Fruit fly (Drosophila melanogaster): Measurements from ENCODE around the gene tey.

tey gene

DNA sequence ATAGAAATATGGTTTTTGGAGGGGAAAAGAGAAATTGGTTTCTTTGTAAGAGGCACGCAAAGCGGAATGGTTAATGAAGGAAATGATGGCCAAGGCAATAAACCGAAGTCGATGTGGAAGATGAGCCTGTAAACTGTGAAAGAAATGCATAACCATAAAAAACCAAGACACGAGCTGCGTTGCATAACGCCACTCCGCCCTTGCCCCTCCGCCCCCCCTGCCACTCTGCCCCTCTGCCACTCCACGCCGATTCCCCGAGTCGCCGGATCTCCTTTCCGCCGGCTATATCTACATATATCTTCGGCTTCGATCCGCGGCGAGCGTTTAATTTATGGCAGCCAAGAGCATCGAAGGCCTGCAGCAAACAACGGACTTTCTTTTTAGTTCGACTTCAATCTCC lies 34.7 kb upstream of the tey start:
- TF ChIP-seq crol (GFP tag; IDR thresholded peaks at IDR 0.05) = peak; percentile 83
- peak; percentile 51; the same call in 1 of the 2 replicates for TF ChIP-seq vvl (GFP tag; IDR thresholded peaks at IDR 0.05)
- TF ChIP-seq CG1647 (GFP tag; optimal IDR thresholded peaks at IDR 0.05) = no peak
- peak in 1 of 2 experiments; percentile 15 for TF ChIP-seq Pdp1 (GFP tag; optimal IDR thresholded peaks at IDR 0.05)
- TF ChIP-seq kni (GFP tag; optimal IDR thresholded peaks at IDR 0.05) = peak; percentile 48
- peak; percentile 38; the same call in 1 of the 2 replicates for TF ChIP-seq Awh (GFP tag; IDR thresholded peaks at IDR 0.05)
- no peak for TF ChIP-seq Meics (GFP tag; optimal IDR thresholded peaks at IDR 0.05)
- peak; percentile 82 for TF ChIP-seq abd-A (tag; optimal IDR thresholded peaks at IDR 0.05)
- peak; percentile 73 for TF ChIP-seq pros (GFP tag; optimal IDR thresholded peaks at IDR 0.05)
- no peak for TF ChIP-seq trem (tag; optimal IDR thresholded peaks at IDR 0.05)
- peak; percentile 83 for TF ChIP-seq oc (tag; optimal IDR thresholded peaks at IDR 0.05)

DNA sequence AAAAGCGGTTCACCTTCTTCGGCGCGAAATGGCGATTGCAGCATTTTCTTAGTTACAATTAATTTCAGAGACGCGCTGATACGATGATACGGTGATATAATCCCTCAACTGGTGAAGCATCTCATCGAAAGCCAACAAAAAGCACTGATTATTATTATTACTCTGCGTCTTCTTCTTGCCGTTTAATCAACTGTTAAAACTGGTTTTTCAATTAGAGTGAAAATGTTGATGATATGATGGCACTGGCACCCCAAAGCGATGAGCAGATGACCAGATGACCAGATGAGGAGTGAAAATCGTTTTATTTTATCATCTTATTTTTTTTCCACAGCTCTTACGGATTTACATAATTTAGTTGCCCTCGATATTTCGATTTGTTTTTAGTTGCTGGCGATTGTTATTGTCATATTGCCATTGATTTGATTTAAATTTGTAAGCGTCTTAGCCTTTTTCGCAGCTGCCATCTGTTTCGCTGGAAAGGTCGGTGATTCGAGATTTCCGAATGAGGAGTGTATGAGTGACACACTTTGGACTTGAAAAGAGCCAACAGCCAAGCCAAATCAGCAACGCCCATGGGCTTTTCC lies 33.6 kb upstream of the tey start:
- peak; percentile 10 for TF ChIP-seq sd (tag; optimal IDR thresholded peaks at IDR 0.05)
- no peak for TF ChIP-seq CTCF (GFP tag; optimal IDR thresholded peaks at IDR 0.05)
- TF ChIP-seq CG11695 (GFP tag; IDR thresholded peaks at IDR 0.05) = no peak
- TF ChIP-seq CG17385 (GFP tag; optimal IDR thresholded peaks at IDR 0.05) = peak; percentile 22
- TF ChIP-seq CG8290 (GFP tag; optimal IDR thresholded peaks at IDR 0.05) = no peak
- TF ChIP-seq CG8290 (tag; optimal IDR thresholded peaks at IDR 0.05) = no peak
- TF ChIP-seq fd64A (GFP tag; optimal IDR thresholded peaks at IDR 0.05) = no peak
- peak; percentile 91 for TF ChIP-seq abd-A (tag; optimal IDR thresholded peaks at IDR 0.05)
- no peak for TF ChIP-seq tll (GFP tag; optimal IDR thresholded peaks at IDR 0.05)
- TF ChIP-seq CG9932 (GFP tag; IDR thresholded peaks at IDR 0.05) = no peak
- TF ChIP-seq sqz (GFP tag; optimal IDR thresholded peaks at IDR 0.05) = peak; percentile 15
- 0 out of 4 replicates have a peak, but pooled peaks have one; percentile 73 for TF ChIP-seq chinmo (GFP tag; IDR thresholded peaks at IDR 0.05; ENCODE audit: partially characterized antibody)
- TF ChIP-seq pros (GFP tag; optimal IDR thresholded peaks at IDR 0.05) = peak; percentile 80
- TF ChIP-seq oc (tag; optimal IDR thresholded peaks at IDR 0.05) = peak; percentile 53
- peak; percentile 96 for TF ChIP-seq Awh (GFP tag; IDR thresholded peaks at IDR 0.05)
- peak; percentile 49; the same call in 1 of the 2 replicates for TF ChIP-seq vvl (GFP tag; IDR thresholded peaks at IDR 0.05)
- TF ChIP-seq CG7372 (GFP tag; IDR thresholded peaks at IDR 0.05) = 0 out of 2 replicates have a peak, but pooled peaks have one; percentile 3
- no peak for TF ChIP-seq CG17912 (GFP tag; optimal IDR thresholded peaks at IDR 0.05)
- peak in 1 of 2 experiments; percentile 38 for TF ChIP-seq Pdp1 (GFP tag; optimal IDR thresholded peaks at IDR 0.05)

DNA sequence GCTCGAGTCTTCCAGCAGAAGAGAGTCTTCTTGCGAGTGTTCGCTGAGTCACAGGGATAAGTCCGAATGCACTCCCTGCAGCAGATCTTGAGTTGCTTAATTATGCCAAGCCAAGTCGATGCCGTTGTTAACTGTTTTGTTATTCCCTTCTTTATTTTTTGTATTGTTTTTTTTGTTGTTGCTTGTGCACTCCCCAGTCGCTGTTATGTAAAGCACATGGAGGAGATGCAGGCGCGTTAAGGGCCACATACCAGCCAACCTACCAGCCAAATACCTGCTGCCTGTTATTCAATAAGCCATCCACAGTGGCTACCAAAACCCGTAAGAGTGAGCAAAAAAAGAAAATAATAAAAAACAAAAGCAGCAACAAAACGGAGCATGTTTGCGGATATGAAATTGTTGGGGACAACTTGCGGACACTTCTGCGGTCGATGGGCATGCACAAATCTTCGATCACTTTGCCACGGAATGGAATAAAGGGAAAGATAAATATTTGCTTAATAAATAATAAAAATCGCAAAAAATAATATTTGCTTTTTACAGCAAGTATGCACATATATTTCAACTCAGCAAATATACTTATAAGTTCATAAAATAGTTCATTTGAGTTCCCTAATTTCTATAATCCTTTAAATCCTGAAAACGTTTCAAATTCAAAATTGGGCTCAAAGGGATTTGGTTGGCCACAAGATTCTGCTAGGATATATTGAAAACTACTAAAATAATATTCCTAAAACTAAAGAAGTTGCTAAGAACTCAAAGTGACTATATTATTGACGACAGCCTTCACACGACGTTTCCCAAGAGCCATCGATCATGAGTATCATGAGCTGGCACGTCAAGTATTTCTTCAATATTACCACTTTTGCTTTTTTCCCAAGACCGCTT lies 32.4 kb upstream of the tey start:
- TF ChIP-seq CG30020 (tag; optimal IDR thresholded peaks at IDR 0.05) = no peak
- no peak for TF ChIP-seq CG10565 (GFP tag; optimal IDR thresholded peaks at IDR 0.05)
- TF ChIP-seq nom (GFP tag; optimal IDR thresholded peaks at IDR 0.05) = peak; percentile 43
- TF ChIP-seq Stat92E (GFP tag; optimal IDR thresholded peaks at IDR 0.05) = no peak
- no peak for TF ChIP-seq CG17829 (tag; optimal IDR thresholded peaks at IDR 0.05)
- TF ChIP-seq dan (GFP tag; IDR thresholded peaks at IDR 0.05) = no peak
- TF ChIP-seq sd (tag; optimal IDR thresholded peaks at IDR 0.05) = peak; percentile 35
- no peak for TF ChIP-seq CG8281 (tag; optimal IDR thresholded peaks at IDR 0.05)
- no peak for TF ChIP-seq slou (GFP tag; optimal IDR thresholded peaks at IDR 0.05)
- no peak for TF ChIP-seq chn (GFP tag; optimal IDR thresholded peaks at IDR 0.05)
- TF ChIP-seq CG18476 (GFP tag; optimal IDR thresholded peaks at IDR 0.05) = no peak
- TF ChIP-seq oc (tag; optimal IDR thresholded peaks at IDR 0.05) = peak; percentile 5
- no peak for TF ChIP-seq az2 (GFP tag; optimal IDR thresholded peaks at IDR 0.05)
- peak in 1 of 2 experiments; percentile 42 for TF ChIP-seq Pdp1 (GFP tag; optimal IDR thresholded peaks at IDR 0.05)
- no peak for TF ChIP-seq Vsx1 (GFP tag; optimal IDR thresholded peaks at IDR 0.05)
- no peak for TF ChIP-seq Sry-β (GFP tag; optimal IDR thresholded peaks at IDR 0.05)
- TF ChIP-seq ac (GFP tag; optimal IDR thresholded peaks at IDR 0.05) = no peak
- no peak for TF ChIP-seq CG1603 (tag; optimal IDR thresholded peaks at IDR 0.05)
- TF ChIP-seq Med (GFP tag) = peak; percentile 32
- no peak for TF ChIP-seq CG6654 (GFP tag; optimal IDR thresholded peaks at IDR 0.05)
